Worm (Caenorhabditis elegans): ENCODE data around the gene msp-45.

Gene msp-45

DNA sequence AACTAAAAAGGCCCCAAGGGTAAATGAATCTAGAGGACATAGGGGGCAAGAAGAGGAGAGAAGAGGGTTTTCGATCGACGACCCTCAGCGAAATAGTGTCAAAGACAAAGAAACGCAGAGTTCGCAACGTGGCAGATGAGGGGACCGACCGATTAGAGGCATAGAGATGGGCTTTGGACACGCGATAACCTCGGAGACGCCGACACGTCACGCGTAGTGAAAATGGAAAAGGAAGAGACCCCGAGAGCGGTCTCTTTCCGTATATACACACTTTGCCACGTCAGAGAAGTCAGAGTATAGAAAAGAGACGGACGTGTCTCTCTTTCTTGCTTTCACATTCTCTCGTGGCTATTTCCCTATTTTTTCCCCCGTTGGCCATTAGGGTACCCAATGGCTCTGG, 24.6 kb upstream of the msp-45 start (continued):
- TF ChIP-seq ama-1 (optimal IDR thresholded peaks at IDR 0.05): no peak
- TF ChIP-seq aha-1 (tag; optimal IDR thresholded peaks at IDR 0.05): no peak
- TF ChIP-seq lin-13 (GFP tag; optimal IDR thresholded peaks at IDR 0.05): peak; percentile 69
- TF ChIP-seq lsy-2 (tag; optimal IDR thresholded peaks at IDR 0.05): peak; percentile 72 to 76
- peak; percentile 47; the same call in 1 of the 2 replicates for TF ChIP-seq ceh-88 (GFP tag; IDR thresholded peaks at IDR 0.05)
- peak; percentile 43 for TF ChIP-seq C16A3.4 (tag; optimal IDR thresholded peaks at IDR 0.05)
- no peak for TF ChIP-seq ceh-90 (tag; optimal IDR thresholded peaks at IDR 0.05)
- peak; percentile 83 for TF ChIP-seq fkh-8 (tag; optimal IDR thresholded peaks at IDR 0.05)
- TF ChIP-seq snu-23 (GFP tag; optimal IDR thresholded peaks at IDR 0.05): peak; percentile 90
- no peak for TF ChIP-seq unc-30 (tag; optimal IDR thresholded peaks at IDR 0.05)

DNA sequence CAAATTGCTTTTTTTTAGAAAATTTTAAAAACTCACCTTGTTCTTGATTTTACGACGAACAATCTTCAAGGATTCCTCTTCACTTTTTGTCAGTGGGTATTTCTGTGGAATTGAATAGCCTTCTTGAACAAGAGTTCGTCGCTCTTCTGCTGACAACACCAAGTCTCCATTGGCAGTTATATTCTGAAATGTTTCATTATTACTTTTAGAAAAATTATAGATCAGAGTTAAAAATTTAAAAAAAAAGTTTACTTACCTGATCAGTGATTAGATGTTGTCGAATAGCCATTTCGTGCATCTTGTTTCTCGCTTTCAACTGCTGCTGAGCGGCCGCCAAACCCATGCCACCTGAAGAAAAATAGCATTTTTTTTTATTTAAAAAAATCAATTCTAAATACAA, 23.4 kb upstream of the msp-45 start:
- TF ChIP-seq efl-1 (optimal IDR thresholded peaks at IDR 0.05) (no peak), efl-1 (GFP tag; optimal IDR thresholded peaks at IDR 0.05 in 1 of 2) (peak in 1 of 2 experiments; percentile 62), sup-37 (GFP tag; optimal IDR thresholded peaks at IDR 0.05) (no peak)

ce11 chrII:5178609-5179008, 21.7 kb upstream of the msp-45 start:
- peak; percentile 7 for TF ChIP-seq zip-4 (GFP tag; optimal IDR thresholded peaks at IDR 0.05)
- no peak for TF ChIP-seq fos-1 (tag; optimal IDR thresholded peaks at IDR 0.05)
- TF ChIP-seq elt-2 (tag; optimal IDR thresholded peaks at IDR 0.05): peak; percentile 1

ce11 chrII:5177902-5178301, 21.0 kb upstream of the msp-45 start, which contains the start of gene C27D6.12:
C27D6.12 (minus strand) TSS chrII:5178002.
- TF ChIP-seq ceh-8 (GFP tag; optimal IDR thresholded peaks at IDR 0.05): no peak

ce11 chrII:5176934-5177333, 20.1 kb upstream of the msp-45 start:
- no peak for TF ChIP-seq elt-2 (tag; optimal IDR thresholded peaks at IDR 0.05)
- no peak for TF ChIP-seq unc-130 (tag; optimal IDR thresholded peaks at IDR 0.05)
- no peak for TF ChIP-seq rnt-1 (tag; optimal IDR thresholded peaks at IDR 0.05)
- TF ChIP-seq sox-4 (tag; optimal IDR thresholded peaks at IDR 0.05): no peak
- TF ChIP-seq pag-3 (tag; optimal IDR thresholded peaks at IDR 0.05; ENCODE audit: borderline replicate concordance, insufficient read depth): no peak
- TF ChIP-seq fos-1 (tag; optimal IDR thresholded peaks at IDR 0.05): no peak
- TF ChIP-seq nhr-90 (tag; optimal IDR thresholded peaks at IDR 0.05; ENCODE audit: poor library complexity): no peak
- no peak for TF ChIP-seq nhr-76 (tag; optimal IDR thresholded peaks at IDR 0.05)
- TF ChIP-seq pqm-1 (tag; optimal IDR thresholded peaks at IDR 0.05): no peak
- TF ChIP-seq snu-23 (GFP tag; optimal IDR thresholded peaks at IDR 0.05): no peak
- TF ChIP-seq egl-13 (tag; optimal IDR thresholded peaks at IDR 0.05): no peak
- TF ChIP-seq nhr-84 (tag; optimal IDR thresholded peaks at IDR 0.05): no peak
- TF ChIP-seq pax-3 (tag; optimal IDR thresholded peaks at IDR 0.05): no peak
- TF ChIP-seq snpc-4 (tag; optimal IDR thresholded peaks at IDR 0.05): no peak
- no peak for TF ChIP-seq hpl-2 (GFP tag; optimal IDR thresholded peaks at IDR 0.05)
- no peak for TF ChIP-seq blmp-1 (tag; optimal IDR thresholded peaks at IDR 0.05)
- no peak for TF ChIP-seq lin-13 (GFP tag; optimal IDR thresholded peaks at IDR 0.05)

DNA sequence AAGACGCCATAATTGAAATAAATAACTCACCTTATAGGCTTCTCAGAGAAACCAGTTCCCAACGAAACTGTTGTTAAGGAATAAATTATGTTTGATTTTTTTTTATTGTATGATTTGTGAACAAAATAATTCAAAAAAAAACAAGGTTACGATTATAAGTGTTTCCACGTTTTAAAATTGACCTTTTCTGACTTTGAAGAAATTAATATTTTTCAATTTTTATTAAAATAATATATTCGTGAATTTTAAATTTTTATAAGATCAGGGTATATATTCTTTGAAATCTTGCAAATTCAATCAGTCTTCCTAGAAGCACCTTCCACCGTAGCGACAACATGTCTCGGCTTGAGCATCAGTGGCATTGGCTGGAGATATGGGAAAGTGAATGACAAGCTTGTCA, 17.5 kb upstream of the msp-45 start, which contains the start of gene C27D6.3:
Gene C27D6.3 (minus strand): TSS at position 101 of the 400 bp plus-strand sequence.
- TF ChIP-seq nhr-237 (tag; optimal IDR thresholded peaks at IDR 0.05): no peak
- TF ChIP-seq egl-27 (tag; optimal IDR thresholded peaks at IDR 0.05): no peak
- no peak for TF ChIP-seq ceh-82 (tag; optimal IDR thresholded peaks at IDR 0.05)
- no peak for TF ChIP-seq hlh-17 (GFP tag; optimal IDR thresholded peaks at IDR 0.05; ENCODE audit: borderline replicate concordance)
- no peak for TF ChIP-seq C16A3.4 (tag; optimal IDR thresholded peaks at IDR 0.05)
- no peak for TF ChIP-seq lin-15B (tag; optimal IDR thresholded peaks at IDR 0.05)
- no peak for TF ChIP-seq fkh-10 (GFP tag; optimal IDR thresholded peaks at IDR 0.05)
- no peak for TF ChIP-seq egl-13 (tag; optimal IDR thresholded peaks at IDR 0.05)
- no peak for TF ChIP-seq ztf-11 (tag; optimal IDR thresholded peaks at IDR 0.05)
- TF ChIP-seq nhr-85 (tag): no peak

All from whole organism, L1 larva.